Fruit fly (Drosophila melanogaster) whole organism, embryonic: ENCODE data around the gene CG4497.
A peak's percentile ranks its signal among the peaks of the same experiment; 100 is the strongest.

ENCODE experiments used
- ATbp ChIP-seq: fragments of 200-800 bp; sonication (Bioruptor generic); optimal IDR thresholded peaks from 2 replicates; lab custom pipeline; 2017; ENCODE audit warnings: missing biosample characterization, mild to moderate bottlenecking, missing genetic modification characterization, missing genetic modification reagents
- Atf-2 ChIP-seq: fragments of 200-800 bp; sonication (Bioruptor generic); optimal IDR thresholded peaks from 2 replicates; lab custom pipeline; 2016; ENCODE audit warnings: missing biosample characterization, missing genetic modification characterization
- B-H2 ChIP-seq: fragments of 200-800 bp; sonication (Bioruptor generic); optimal IDR thresholded peaks from 2 replicates; lab custom pipeline; 2018; ENCODE audit warnings: missing biosample characterization, mild to moderate bottlenecking, missing genetic modification characterization
- BEAF-32 ChIP-seq: fragments of 200-800 bp; sonication (Bioruptor generic); optimal IDR thresholded peaks from 3 replicates; lab custom pipeline; 2017; ENCODE audit warnings: missing biosample characterization, missing genetic modification characterization, mild to moderate bottlenecking, moderate library complexity, missing genetic modification reagents
- CG10267 ChIP-seq: fragments of 200-800 bp; sonication (Bioruptor generic); optimal IDR thresholded peaks from 2 replicates; lab custom pipeline; 2018; ENCODE audit warnings: missing biosample characterization, mild to moderate bottlenecking, missing genetic modification characterization, moderate library complexity
- CG10654 ChIP-seq: fragments of 200-800 bp; sonication (Bioruptor generic); optimal IDR thresholded peaks from 2 replicates; lab custom pipeline; 2016; ENCODE audit warnings: missing biosample characterization, missing genetic modification characterization
- CG10959 ChIP-seq: fragments of 200-800 bp; sonication (Bioruptor generic); IDR thresholded peaks from 2 replicates; pipeline ENCODE4 v1.3.6; 2022; ENCODE audit warnings: missing biosample characterization, missing genetic modification characterization
- CG11504 ChIP-seq: fragments of 200-800 bp; sonication (Bioruptor generic); optimal IDR thresholded peaks from 3 replicates; lab custom pipeline; 2019; ENCODE audit warnings: missing biosample characterization, mild to moderate bottlenecking, missing genetic modification characterization, moderate library complexity
- CG12104 ChIP-seq: fragments of 200-800 bp; sonication (Bioruptor generic); optimal IDR thresholded peaks from 3 replicates; lab custom pipeline; 2016; ENCODE audit warnings: missing biosample characterization, missing genetic modification characterization
- CG1647 ChIP-seq: fragments of 200-800 bp; sonication (Bioruptor generic); optimal IDR thresholded peaks from 3 replicates; lab custom pipeline; 2016; ENCODE audit warnings: missing biosample characterization, missing genetic modification characterization
- CG1792 ChIP-seq: fragments of 200-800 bp; sonication (Bioruptor generic); optimal IDR thresholded peaks from 2 replicates; lab custom pipeline; 2016; ENCODE audit warnings: missing biosample characterization, missing genetic modification characterization
- CG2129 ChIP-seq: fragments of 200-800 bp; sonication (Bioruptor generic); IDR thresholded peaks from 2 replicates; pipeline ENCODE4 v1.3.6; 2022; ENCODE audit warnings: missing biosample characterization, missing genetic modification characterization; ENCODE audit not compliant: partially characterized antibody
- CG30403 ChIP-seq: fragments of 200-800 bp; sonication (Bioruptor generic); optimal IDR thresholded peaks from 3 replicates; lab custom pipeline; 2016; ENCODE audit warnings: missing biosample characterization, missing genetic modification characterization
- CG32532 ChIP-seq: fragments of 200-800 bp; sonication (Bioruptor generic); IDR thresholded peaks from 2 replicates; pipeline ENCODE4 v1.3.6; 2022; ENCODE audit warnings: missing biosample characterization, missing genetic modification characterization
- CG3726 ChIP-seq: fragments of 200-800 bp; sonication (Bioruptor generic); IDR thresholded peaks from 3 replicates; pipeline ENCODE4, ENCODE4 v1.3.6; 2022; ENCODE audit warnings: missing biosample characterization, missing genetic modification characterization
- CG42726 ChIP-seq: fragments of 200-800 bp; sonication (Bioruptor generic); IDR thresholded peaks from 2 replicates; pipeline ENCODE4 v1.3.6; 2022; ENCODE audit warnings: missing biosample characterization, missing genetic modification characterization; ENCODE audit not compliant: partially characterized antibody
- CG4282 ChIP-seq: fragments of 200-800 bp; sonication (Bioruptor generic); optimal IDR thresholded peaks from 2 replicates; lab custom pipeline; 2016; ENCODE audit warnings: missing biosample characterization, missing genetic modification characterization
- CG4707 ChIP-seq: fragments of 200-800 bp; sonication (Bioruptor generic); optimal IDR thresholded peaks from 2 replicates; lab custom pipeline; 2018; ENCODE audit warnings: missing biosample characterization, mild to moderate bottlenecking, missing genetic modification characterization, moderate library complexity
- CG6791 ChIP-seq: fragments of 200-800 bp; sonication (Bioruptor generic); IDR thresholded peaks from 3 replicates; pipeline ENCODE4 v1.3.6; 2022; ENCODE audit warnings: missing biosample characterization, missing genetic modification characterization; ENCODE audit not compliant: partially characterized antibody
- CG8765 ChIP-seq: fragments of 200-800 bp; sonication (Bioruptor generic); IDR thresholded peaks from 2 replicates; pipeline ENCODE4 v1.3.6; 2022; ENCODE audit warnings: missing biosample characterization, missing genetic modification characterization
- CG9797 ChIP-seq: fragments of 200-800 bp; sonication (Bioruptor generic); optimal IDR thresholded peaks from 3 replicates; lab custom pipeline; 2018; ENCODE audit warnings: missing biosample characterization, mild to moderate bottlenecking, missing genetic modification characterization
- CTCF ChIP-seq: fragments of 200-800 bp; sonication (Bioruptor generic); optimal IDR thresholded peaks from 2 replicates; lab custom pipeline; 2017; ENCODE audit warnings: missing biosample characterization, mild to moderate bottlenecking, missing genetic modification characterization, moderate library complexity
- Deaf1 ChIP-seq: fragments of 200-800 bp; optimal IDR thresholded peaks from 3 replicates; lab custom pipeline; 2019; ENCODE audit warnings: missing biosample characterization, mild to moderate bottlenecking, missing genetic modification characterization, moderate library complexity
- Dp ChIP-seq: fragments of 200-800 bp; sonication (Bioruptor generic); optimal IDR thresholded peaks from 2 replicates; lab custom pipeline; 2018; ENCODE audit warnings: missing biosample characterization, mild to moderate bottlenecking, missing genetic modification characterization, moderate library complexity
- GATAe ChIP-seq: fragments of 200-800 bp; sonication (Bioruptor generic); conservative IDR thresholded peaks from 2 replicates; pipeline ENCODE4 v1.3.6; 2022; ENCODE audit warnings: missing biosample characterization, missing genetic modification characterization
- H15 ChIP-seq: fragments of 200-800 bp; sonication (Bioruptor generic); IDR thresholded peaks from 3 replicates; pipeline ENCODE4 v1.3.6; 2022; ENCODE audit warnings: missing biosample characterization, missing genetic modification characterization
- HmgZ ChIP-seq: fragments of 200-800 bp; sonication (Bioruptor generic); optimal IDR thresholded peaks from 2 replicates; lab custom pipeline; 2018; ENCODE audit warnings: missing biosample characterization, mild to moderate bottlenecking, missing genetic modification characterization
- Hr51 ChIP-seq, 2 experiments: fragments of 200-800 bp; sonication (Bioruptor generic); optimal IDR thresholded peaks; 2 replicates in 1 of 2; 3 replicates in 1 of 2; lab custom pipeline; 2016 to 2018; ENCODE audit warnings: missing biosample characterization in 2 of 2, missing genetic modification characterization in 2 of 2, mild to moderate bottlenecking in 1 of 2, moderate library complexity in 1 of 2
- Lim3 ChIP-seq: fragments of 200-800 bp; sonication (Bioruptor generic); IDR thresholded peaks from 2 replicates; pipeline ENCODE4 v1.3.6; 2022; ENCODE audit warnings: missing biosample characterization, missing genetic modification characterization
- Mrtf ChIP-seq: fragments of 200-800 bp; sonication (Bioruptor generic); IDR thresholded peaks from 3 replicates; pipeline ENCODE4 v1.3.6; 2022; ENCODE audit warnings: missing biosample characterization, missing genetic modification characterization
- Nf-YC ChIP-seq: fragments of 200-800 bp; optimal IDR thresholded peaks from 3 replicates; lab custom pipeline; 2019; ENCODE audit warnings: missing biosample characterization, mild to moderate bottlenecking, missing genetic modification characterization, moderate library complexity
- Rx ChIP-seq: fragments of 200-800 bp; sonication (Bioruptor generic); IDR thresholded peaks from 2 replicates; pipeline ENCODE4 v1.3.6; 2022; ENCODE audit warnings: missing biosample characterization, missing genetic modification characterization
- Sin3A ChIP-seq: fragments of >200 bp; optimal IDR thresholded peaks from 2 replicates; lab custom pipeline; 2018
- Sox100B ChIP-seq: fragments of 200-800 bp; sonication (Bioruptor generic); optimal IDR thresholded peaks from 3 replicates; lab custom pipeline; 2018; ENCODE audit warnings: missing biosample characterization, mild to moderate bottlenecking, missing genetic modification characterization
- amos ChIP-seq: fragments of 200-800 bp; sonication (Bioruptor generic); IDR thresholded peaks from 2 replicates; pipeline ENCODE4 v1.3.6; 2022; ENCODE audit warnings: missing biosample characterization, missing genetic modification characterization; ENCODE audit not compliant: partially characterized antibody
- cato ChIP-seq: fragments of 200-800 bp; sonication (Bioruptor generic); optimal IDR thresholded peaks from 2 replicates; lab custom pipeline; 2016; ENCODE audit warnings: missing biosample characterization, missing genetic modification characterization, borderline replicate concordance
- chinmo ChIP-seq: fragments of 200-800 bp; sonication (Bioruptor generic); IDR thresholded peaks from 4 replicates; pipeline ENCODE4 v1.3.6; 2022; ENCODE audit warnings: missing biosample characterization, missing genetic modification characterization; ENCODE audit not compliant: partially characterized antibody
- dimm ChIP-seq: fragments of 200-800 bp; sonication (Bioruptor generic); IDR thresholded peaks from 2 replicates; pipeline ENCODE4 v1.3.6; 2022; ENCODE audit warnings: missing biosample characterization, missing genetic modification characterization
- fru ChIP-seq: fragments of >200 bp; optimal IDR thresholded peaks from 2 replicates; lab custom pipeline; 2017
- h ChIP-seq: fragments of >200 bp; optimal IDR thresholded peaks from 2 replicates; lab custom pipeline; 2017
- hb ChIP-seq: fragments of 200-800 bp; sonication (Bioruptor generic); IDR thresholded peaks from 3 replicates; pipeline ENCODE4 v1.3.6; 2022; ENCODE audit warnings: missing biosample characterization, missing genetic modification characterization; ENCODE audit not compliant: partially characterized antibody
- her ChIP-seq: fragments of 200-800 bp; sonication (Bioruptor generic); optimal IDR thresholded peaks from 2 replicates; lab custom pipeline; 2016; ENCODE audit warnings: missing biosample characterization, missing genetic modification characterization
- inv ChIP-seq: fragments of 200-800 bp; sonication (Bioruptor generic); IDR thresholded peaks from 2 replicates; pipeline ENCODE4 v1.3.6; 2022; ENCODE audit warnings: missing biosample characterization, missing genetic modification characterization; ENCODE audit not compliant: partially characterized antibody
- kni ChIP-seq: fragments of 200-800 bp; sonication (Bioruptor generic); optimal IDR thresholded peaks from 3 replicates; lab custom pipeline; 2017; ENCODE audit warnings: mild to moderate bottlenecking, missing biosample characterization, missing genetic modification reagents, missing genetic modification characterization
- mld ChIP-seq: fragments of 200-800 bp; sonication (Bioruptor generic); IDR thresholded peaks from 3 replicates; pipeline ENCODE4 v1.3.6; 2022; ENCODE audit warnings: missing biosample characterization, missing genetic modification characterization; ENCODE audit not compliant: partially characterized antibody
- pho ChIP-seq: fragments of 200-800 bp; sonication (Bioruptor generic); optimal IDR thresholded peaks from 2 replicates; lab custom pipeline; 2016; ENCODE audit warnings: missing biosample characterization, missing genetic modification characterization
- pzg ChIP-seq: fragments of 200-800 bp; sonication (Bioruptor generic); optimal IDR thresholded peaks from 3 replicates; lab custom pipeline; 2018; ENCODE audit warnings: missing biosample characterization, mild to moderate bottlenecking, missing genetic modification characterization, moderate library complexity
- repo ChIP-seq: fragments of 200-800 bp; sonication (Bioruptor generic); optimal IDR thresholded peaks from 2 replicates; lab custom pipeline; 2016; ENCODE audit warnings: missing biosample characterization, missing genetic modification characterization
- sens-2 ChIP-seq: fragments of 200-800 bp; sonication (Bioruptor generic); IDR thresholded peaks from 2 replicates; pipeline ENCODE4 v1.3.6; 2022; ENCODE audit warnings: missing biosample characterization, missing genetic modification characterization
- sima ChIP-seq: fragments of 200-800 bp; sonication (Bioruptor generic); optimal IDR thresholded peaks from 2 replicates; lab custom pipeline; 2016; ENCODE audit warnings: missing biosample characterization, missing genetic modification characterization
- slp2 ChIP-seq: fragments of 200-800 bp; sonication (Bioruptor generic); optimal IDR thresholded peaks from 2 replicates; lab custom pipeline; 2016; ENCODE audit warnings: missing biosample characterization, missing genetic modification characterization
- toy ChIP-seq: fragments of 200-800 bp; sonication (Bioruptor generic); IDR thresholded peaks from 2 replicates; pipeline ENCODE4 v1.3.6; 2022; ENCODE audit warnings: missing biosample characterization, missing genetic modification characterization
- unc-4 ChIP-seq: fragments of 200-800 bp; sonication (Bioruptor generic); IDR thresholded peaks from 2 replicates; pipeline ENCODE4 v1.3.6; 2022; ENCODE audit warnings: missing biosample characterization, missing genetic modification characterization; ENCODE audit not compliant: partially characterized antibody

Gene CG4497

DNA sequence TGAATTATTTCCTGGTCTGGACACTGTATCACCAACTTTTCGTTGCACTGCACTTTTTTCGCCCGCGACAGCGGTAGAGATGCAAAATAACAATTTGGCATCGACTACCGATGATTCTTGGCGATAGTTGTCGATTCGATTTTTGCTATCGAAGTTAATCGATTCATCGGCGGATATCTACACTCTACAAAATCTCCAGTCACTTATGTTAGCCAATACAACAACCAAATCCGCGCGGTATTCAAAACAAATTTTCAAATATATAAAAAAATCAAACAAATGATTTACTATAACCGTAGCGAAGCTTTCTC, 9.7 kb upstream of the CG4497 start, which contains the start of gene CG4502 (continued):
- no peak for TF ChIP-seq CG10959 (GFP tag; lab: Robert Waterston, UW)
- peak; percentile 27 for TF ChIP-seq Sin3A (lab: Kevin White, UChicago)
- TF ChIP-seq toy (GFP tag; lab: Robert Waterston, UW), result no peak
- peak; percentile 21 for TF ChIP-seq CG1792
- TF ChIP-seq CG10654 (GFP tag; lab: Kevin White, UChicago), result no peak
- peak; percentile 67; the same call in 1 of the 2 replicates for TF ChIP-seq CG32532
- TF ChIP-seq CG1647 (GFP tag; lab: Kevin White, UChicago), result no peak
- peak; percentile 100 for TF ChIP-seq amos (GFP tag; lab: Robert Waterston, UW)
- no peak for TF ChIP-seq CG3726 (GFP tag; lab: Robert Waterston, UW)
- peak; percentile 28 for TF ChIP-seq Nf-YC (tag; lab: Kevin White, UChicago)
- TF ChIP-seq CG6791 (GFP tag; lab: Robert Waterston, UW), result peak; percentile 100
- TF ChIP-seq inv (GFP tag; lab: Robert Waterston, UW), result peak; percentile 99
- TF ChIP-seq Sox100B (GFP tag; lab: Kevin White, UChicago), result no peak
- TF ChIP-seq Deaf1 (tag; lab: Kevin White, UChicago), result peak; percentile 6
- peak; percentile 100 for TF ChIP-seq chinmo (GFP tag; lab: Robert Waterston, UW)
- no peak for TF ChIP-seq sima
- no peak for TF ChIP-seq Mrtf
- no peak for TF ChIP-seq CG4282 (GFP tag; lab: Kevin White, UChicago)
- TF ChIP-seq Hr51 (GFP tag; optimal IDR thresholded peaks at IDR 0.05; lab: Kevin White, UChicago), result no peak
- peak; percentile 97 for TF ChIP-seq pzg (GFP tag; lab: Kevin White, UChicago)
- no peak for TF ChIP-seq CG4707 (GFP tag; lab: Kevin White, UChicago)
- no peak for TF ChIP-seq cato (GFP tag; lab: Kevin White, UChicago)
- TF ChIP-seq Dp (GFP tag; lab: Kevin White, UChicago), result peak; percentile 100
- no peak; the same call in 1 of the 2 replicates for TF ChIP-seq CG8765 (GFP tag; lab: Robert Waterston, UW)
- no peak for TF ChIP-seq h
- no peak for TF ChIP-seq Rx (GFP tag; lab: Robert Waterston, UW)
- peak; percentile 99 for TF ChIP-seq CG2129
- peak; percentile 98 for TF ChIP-seq mld
- TF ChIP-seq CG11504 (tag; lab: Kevin White, UChicago), result no peak
- TF ChIP-seq sens-2, result no peak
- no peak for TF ChIP-seq ATbp (GFP tag; lab: Kevin White, UChicago)
- no peak for TF ChIP-seq CG30403 (GFP tag; lab: Kevin White, UChicago)
- TF ChIP-seq repo (GFP tag; lab: Kevin White, UChicago), result no peak
- peak; percentile 64 for TF ChIP-seq CG10267 (tag; lab: Kevin White, UChicago)
- peak; percentile 79 for TF ChIP-seq GATAe (GFP tag; lab: Robert Waterston, UW)
- TF ChIP-seq B-H2 (GFP tag; lab: Kevin White, UChicago), result peak; percentile 29
- peak; percentile 27 for TF ChIP-seq slp2
- peak; percentile 100 for TF ChIP-seq CG42726
- no peak for TF ChIP-seq H15 (GFP tag; lab: Robert Waterston, UW)
- peak; percentile 99 for TF ChIP-seq unc-4 (GFP tag; lab: Robert Waterston, UW)
- no peak for TF ChIP-seq CG12104 (GFP tag; lab: Kevin White, UChicago)
- peak; percentile 30 for TF ChIP-seq pho (GFP tag; lab: Kevin White, UChicago)
- no peak for TF ChIP-seq dimm (GFP tag; lab: Robert Waterston, UW)
- peak; percentile 87 for TF ChIP-seq HmgZ (tag; lab: Kevin White, UChicago)
- TF ChIP-seq BEAF-32 (GFP tag; lab: Kevin White, UChicago), result peak; percentile 99
- no peak for TF ChIP-seq kni
- TF ChIP-seq Atf-2, result no peak
- TF ChIP-seq Lim3 (GFP tag; lab: Robert Waterston, UW), result no peak
- peak; percentile 36 for TF ChIP-seq CG9797
- peak; percentile 99 for TF ChIP-seq hb (GFP tag; lab: Robert Waterston, UW)
- TF ChIP-seq CTCF (GFP tag; lab: Kevin White, UChicago), result peak; percentile 61
- TF ChIP-seq her (GFP tag; lab: Kevin White, UChicago), result peak; percentile 47
- TF ChIP-seq fru (lab: Kevin White, UChicago), result no peak
